Fruit fly (Drosophila melanogaster): ENCODE results near the gene Pfdn1.
A peak's percentile ranks its signal among the peaks of the same experiment; 100 is the strongest.

Pfdn1 gene

DNA sequence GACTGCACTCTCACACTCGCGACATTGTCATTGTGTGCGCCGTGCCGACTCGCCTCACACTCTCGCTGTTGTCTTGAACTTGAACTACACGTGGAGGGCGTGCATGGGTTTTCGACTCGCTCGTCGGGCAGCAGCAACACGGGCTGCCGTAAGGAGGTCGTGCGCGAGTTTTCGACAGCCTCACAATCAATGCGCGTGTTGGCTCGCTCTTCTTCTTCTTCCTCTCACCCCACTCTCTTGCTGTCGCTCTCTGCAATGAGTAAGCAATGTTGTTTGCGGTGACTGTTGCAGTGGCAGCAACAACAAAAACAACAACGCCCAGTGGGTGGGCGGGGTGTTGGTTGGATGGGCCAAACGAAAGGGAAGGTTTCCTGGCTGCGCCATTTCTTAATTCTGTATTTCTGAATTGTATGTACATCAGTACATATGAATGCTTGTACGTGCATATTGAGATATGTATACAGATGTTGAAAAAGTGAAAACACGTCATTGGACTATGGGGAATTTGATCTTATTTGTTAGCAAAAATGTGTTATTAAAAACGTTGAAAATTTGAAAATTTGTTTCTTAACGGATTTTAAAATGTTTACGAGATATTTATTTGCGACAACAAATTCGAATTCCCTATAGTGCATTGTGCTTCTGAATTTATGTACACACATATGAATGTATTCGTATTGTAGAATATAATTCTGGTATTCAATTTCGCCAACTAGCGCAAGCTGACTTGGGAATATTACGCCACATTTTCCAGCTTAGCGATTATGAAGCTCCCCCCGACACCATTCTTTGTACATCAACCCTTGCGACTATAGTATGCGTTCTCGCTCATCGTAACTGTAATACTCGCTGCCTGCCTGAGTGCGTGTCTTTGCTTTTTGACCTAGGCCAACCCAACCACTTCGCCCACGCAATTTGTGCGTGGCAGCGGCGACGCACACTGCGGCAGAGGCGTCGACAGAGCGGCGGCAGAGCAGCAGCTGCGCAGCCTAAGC lies 19.8 kb downstream of the Pfdn1 start (continued):
- TF ChIP-seq CG2875 (GFP tag; optimal IDR thresholded peaks at IDR 0.05) (peak; percentile 1), gcm2 (GFP tag; optimal IDR thresholded peaks at IDR 0.05) (no peak), CG10543 (GFP tag; optimal IDR thresholded peaks at IDR 0.05) (peak; percentile 98), Hr39 (optimal IDR thresholded peaks at IDR 0.05) (no peak), CG17912 (GFP tag; optimal IDR thresholded peaks at IDR 0.05) (peak; percentile 43), caup (GFP tag; optimal IDR thresholded peaks at IDR 0.05; ENCODE audit: severe bottlenecking) (peak; percentile 35), Eip74EF (GFP tag; optimal IDR thresholded peaks at IDR 0.05) (peak in 1 of 2 experiments; percentile 45), disco-r (GFP tag; optimal IDR thresholded peaks at IDR 0.05) (no peak), danr (GFP tag; IDR thresholded peaks at IDR 0.05) (no peak), onecut (GFP tag; IDR thresholded peaks at IDR 0.05) (peak; percentile 90), gsb-n (tag; optimal IDR thresholded peaks at IDR 0.05) (no peak), hbn (GFP tag; IDR thresholded peaks at IDR 0.05; ENCODE audit: partially characterized antibody) (peak; percentile 42), crp (GFP tag; optimal IDR thresholded peaks at IDR 0.05) (peak in 1 of 2 experiments; percentile 1), Vsx1 (GFP tag; optimal IDR thresholded peaks at IDR 0.05) (peak; percentile 25), CG15479 (GFP tag; optimal IDR thresholded peaks at IDR 0.05) (peak; percentile 100), slp2 (GFP tag; optimal IDR thresholded peaks at IDR 0.05) (no peak), sob (GFP tag; IDR thresholded peaks at IDR 0.05) (peak; percentile 58), CG7556 (GFP tag; optimal IDR thresholded peaks at IDR 0.05) (peak; percentile 68), Sox100B (GFP tag; optimal IDR thresholded peaks at IDR 0.05) (peak; percentile 48), CG31441 (GFP tag; IDR thresholded peaks at IDR 0.05) (0 out of 2 replicates have a peak, but pooled peaks have one; percentile 13), Six4 (GFP tag; optimal IDR thresholded peaks at IDR 0.05) (no peak), CG43689 (GFP tag; IDR thresholded peaks at IDR 0.05) (no peak), CG8478 (optimal IDR thresholded peaks at IDR 0.05) (peak; percentile 90), CG9727 (GFP tag; optimal IDR thresholded peaks at IDR 0.05) (peak; percentile 25), HLH3B (GFP tag; IDR thresholded peaks at IDR 0.05) (no peak), CG14441 (GFP tag; IDR thresholded peaks at IDR 0.05) (no peak), Xbp1 (GFP tag; optimal IDR thresholded peaks at IDR 0.05) (no peak), Doc2 (GFP tag; IDR thresholded peaks at IDR 0.05) (no peak), CG11093 (GFP tag; IDR thresholded peaks at IDR 0.05) (no peak), CG18599 (GFP tag; optimal IDR thresholded peaks at IDR 0.05) (peak; percentile 65), CG7963 (GFP tag; IDR thresholded peaks at IDR 0.05; ENCODE audit: partially characterized antibody) (no peak), CG13775 (GFP tag; optimal IDR thresholded peaks at IDR 0.05) (peak; percentile 18), gsb (GFP tag; IDR thresholded peaks at IDR 0.05) (no peak), bowl (GFP tag; IDR thresholded peaks at IDR 0.05) (no peak), Bteb2 (GFP tag; optimal IDR thresholded peaks at IDR 0.05) (peak; percentile 19), CG15601 (tag; optimal IDR thresholded peaks at IDR 0.05) (peak; percentile 36), ranshi (GFP tag; IDR thresholded peaks at IDR 0.05) (0 out of 2 replicates have a peak, but pooled peaks have one; percentile 6), HmgZ (tag; optimal IDR thresholded peaks at IDR 0.05) (peak; percentile 86), zfh2 (GFP tag; optimal IDR thresholded peaks at IDR 0.05) (peak; percentile 42), so (GFP tag; IDR thresholded peaks at IDR 0.05) (peak; percentile 52; the same call in 2 of the 3 replicates), usp (GFP tag; optimal IDR thresholded peaks at IDR 0.05) (no peak), CG3163 (GFP tag; optimal IDR thresholded peaks at IDR 0.05) (peak; percentile 44), lbe (GFP tag; optimal IDR thresholded peaks at IDR 0.05) (peak; percentile 3), bigmax (GFP tag; optimal IDR thresholded peaks at IDR 0.05) (no peak), chinmo (GFP tag; IDR thresholded peaks at IDR 0.05; ENCODE audit: partially characterized antibody) (peak; percentile 100), Hr3 (GFP tag; optimal IDR thresholded peaks at IDR 0.05) (no peak), Hr51 (GFP tag; optimal IDR thresholded peaks at IDR 0.05) (peak in 1 of 2 experiments; percentile 13), CG7745 (tag; optimal IDR thresholded peaks at IDR 0.05) (peak; percentile 52)

Data from whole organism, embryonic.